Worm (Caenorhabditis elegans) whole organism, L4 larva: ENCODE measurements around the gene C02B10.6.

ENCODE experiments used
- T26A8.4 ChIP-seq: fragments of 200-800 bp; sonication (Bioruptor generic); IDR thresholded peaks from 2 replicates; pipeline ENCODE4 v1.3.6; 2022; ENCODE audit warnings: missing genetic modification characterization, missing compliant biosample characterization
- Y75B8A.6 ChIP-seq: fragments of 200-800 bp; sonication (Bioruptor generic); IDR thresholded peaks from 2 replicates; pipeline ENCODE4 v1.3.6; 2022; ENCODE audit warnings: missing genetic modification reagents, missing genetic modification characterization, missing compliant biosample characterization
- ama-1 ChIP-seq: fragments of 150-350 bp; optimal IDR thresholded peaks from 2 replicates; lab custom pipeline; 2014; ENCODE audit warnings: inconsistent platforms, mixed read lengths
- ceh-62 ChIP-seq: sonication (generic microtip); optimal IDR thresholded peaks from 2 replicates; lab custom pipeline; 2017; ENCODE audit warnings: missing biosample characterization, missing genetic modification characterization
- daf-19 ChIP-seq: fragments of 200-800 bp; sonication (Bioruptor generic); conservative IDR thresholded peaks from 2 replicates; pipeline ENCODE4 v1.3.6; 2022; ENCODE audit warnings: missing genetic modification characterization, missing compliant biosample characterization
- lsy-2 ChIP-seq, 2 experiments: fragments of 150-350 bp in 1 of 2; sonication (generic microtip) in 1 of 2; optimal IDR thresholded peaks; 2 replicates each; lab custom pipeline; 2014 to 2017; ENCODE audit warnings: missing biosample characterization in 2 of 2, missing genetic modification characterization in 2 of 2
- mes-2 ChIP-seq: sonication (generic microtip); optimal IDR thresholded peaks from 2 replicates; lab custom pipeline; 2016; ENCODE audit warnings: missing genotype, mild to moderate bottlenecking, missing genetic modification characterization, missing compliant biosample characterization; ENCODE audit not compliant: poor library complexity, severe bottlenecking
- nhr-10 ChIP-seq: fragments of 150-350 bp; optimal IDR thresholded peaks from 2 replicates; lab custom pipeline; 2014; ENCODE audit warnings: missing biosample characterization, missing genetic modification characterization
- nhr-28 ChIP-seq: fragments of 150-350 bp; optimal IDR thresholded peaks from 2 replicates; lab custom pipeline; 2014; ENCODE audit warnings: missing biosample characterization, missing genetic modification characterization
- php-3 ChIP-seq: fragments of 200-800 bp; sonication (Bioruptor generic); IDR thresholded peaks from 2 replicates; pipeline ENCODE4 v1.3.6; 2022; ENCODE audit warnings: missing genetic modification reagents, missing genetic modification characterization, missing compliant biosample characterization
- unc-62 ChIP-seq, 3 experiments: fragments of 150-350 bp in 1 of 3; sonication (generic microtip); optimal IDR thresholded peaks in 2 of 3; peaks in 1 of 3; 1 replicate in 1 of 3; 2 replicates in 2 of 3; lab custom pipeline; 2014 to 2017; ENCODE audit warnings: missing biosample characterization in 3 of 3, missing genetic modification characterization in 3 of 3, missing genetic modification reagents in 3 of 3, missing genotype in 1 of 3

DNA sequence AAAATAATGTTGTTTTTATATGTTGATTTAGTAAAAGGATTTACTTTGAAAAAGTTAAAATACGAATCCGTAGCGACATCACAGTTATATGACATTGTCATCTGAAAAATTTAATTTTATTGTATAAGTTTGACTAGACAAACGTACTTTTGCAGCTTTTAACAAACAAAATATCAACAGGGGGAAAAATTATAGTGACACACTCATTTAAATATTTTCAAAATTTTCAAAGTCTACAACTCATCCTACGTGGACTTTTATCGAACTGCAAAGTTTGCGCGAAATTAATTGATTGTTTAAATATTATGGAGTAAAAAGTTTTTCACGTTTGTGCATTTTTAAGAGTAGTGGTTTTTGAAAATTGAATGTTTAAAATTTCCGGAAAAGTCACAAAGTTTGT is 45.0 kb upstream of the C02B10.6 start, which contains the start of gene C09B9.85:
- TF ChIP-seq nhr-10 (tag; lab: Kevin White, UChicago) (no peak), ceh-62 (tag; lab: Kevin White, UChicago) (no peak), Y75B8A.6 (GFP tag; lab: Robert Waterston, UW) (no peak), T26A8.4 (GFP tag; lab: Robert Waterston, UW) (no peak), lsy-2 (tag; optimal IDR thresholded peaks at IDR 0.05; lab: Kevin White, UChicago) (no peak), ama-1 (no peak), mes-2 (tag; lab: Kevin White, UChicago) (no peak), php-3 (GFP tag; lab: Robert Waterston, UW) (no peak), daf-19 (GFP tag; lab: Robert Waterston, UW) (no peak), nhr-28 (tag; lab: Kevin White, UChicago) (no peak), unc-62 (GFP tag; optimal IDR thresholded peaks at IDR 0.05 in 1 of 2; lab: Kevin White, UChicago) (no peak), unc-62 (tag; optimal IDR thresholded peaks at IDR 0.05; lab: Kevin White, UChicago) (no peak)
